Fruit fly (Drosophila melanogaster): Measurements from ENCODE around the gene Gr63a.

DNA sequence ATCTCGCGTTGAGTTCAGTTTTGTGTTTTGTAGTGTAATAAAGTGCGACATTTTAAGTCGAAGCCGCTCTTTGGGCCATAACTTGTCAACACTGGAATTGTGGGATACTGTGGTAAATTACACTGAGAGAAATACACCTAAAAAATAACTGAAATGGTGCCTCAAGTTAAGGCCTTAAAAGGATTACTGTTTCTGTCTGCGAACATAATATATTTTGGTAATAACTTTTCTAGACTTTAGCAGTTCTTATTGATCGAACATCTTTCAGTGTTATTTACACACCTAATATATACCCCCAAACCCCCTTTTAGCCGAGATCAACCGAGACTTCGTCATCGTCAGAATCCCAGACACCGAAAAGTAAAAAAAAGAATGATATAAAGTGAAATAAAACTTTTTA lies 44.6 kb downstream of the Gr63a start:
- TF ChIP-seq usp (GFP tag; optimal IDR thresholded peaks at IDR 0.05), result no peak
- no peak for TF ChIP-seq EcR (GFP tag; optimal IDR thresholded peaks at IDR 0.05)
- no peak for TF ChIP-seq pan (optimal IDR thresholded peaks at IDR 0.05)
- TF ChIP-seq psq (optimal IDR thresholded peaks at IDR 0.05), result no peak
